Worm (Caenorhabditis elegans) whole organism, late embryonic: ENCODE data around the gene abi-1.

Experiments
- C08G9.2 ChIP-seq: sonication (generic microtip); optimal IDR thresholded peaks from 2 replicates; lab custom pipeline; 2016; ENCODE audit warnings: mild to moderate bottlenecking, missing genetic modification characterization, moderate library complexity, missing compliant biosample characterization
- C38D4.7 ChIP-seq: fragments of 200-800 bp; sonication (Bioruptor generic); optimal IDR thresholded peaks from 2 replicates; lab custom pipeline; 2018; ENCODE audit warnings: mild to moderate bottlenecking, missing genetic modification characterization, moderate library complexity, missing compliant biosample characterization
- F13H6.1 ChIP-seq: sonication (generic microtip); optimal IDR thresholded peaks from 2 replicates; lab custom pipeline; 2016; ENCODE audit warnings: missing genetic modification characterization, missing compliant biosample characterization
- K02D7.2 ChIP-seq: sonication (generic microtip); optimal IDR thresholded peaks from 2 replicates; lab custom pipeline; 2017; ENCODE audit warnings: mild to moderate bottlenecking, missing genetic modification characterization, missing compliant biosample characterization
- K09A11.1 ChIP-seq: sonication (generic microtip); optimal IDR thresholded peaks from 2 replicates; lab custom pipeline; 2017; ENCODE audit warnings: antibody characterized with exemption, mild to moderate bottlenecking, missing genetic modification characterization, missing compliant biosample characterization; ENCODE audit not compliant: insufficient read depth
- Y22D7AL.16 ChIP-seq: sonication (generic microtip); optimal IDR thresholded peaks from 2 replicates; lab custom pipeline; 2016; ENCODE audit warnings: missing genetic modification characterization, missing compliant biosample characterization
- ahr-1 ChIP-seq: sonication (generic microtip); optimal IDR thresholded peaks from 2 replicates; lab custom pipeline; 2016; ENCODE audit warnings: missing genetic modification characterization, missing compliant biosample characterization
- ama-1 ChIP-seq: fragments of 150-350 bp; optimal IDR thresholded peaks from 2 replicates; lab custom pipeline; 2014
- ceh-14 ChIP-seq: sonication (generic microtip); optimal IDR thresholded peaks from 2 replicates; lab custom pipeline; 2016; ENCODE audit warnings: missing genotype, missing genetic modification characterization, missing compliant biosample characterization
- ceh-19 ChIP-seq: fragments of 200-800 bp; sonication (Bioruptor generic); optimal IDR thresholded peaks from 2 replicates; lab custom pipeline; 2018; ENCODE audit warnings: mild to moderate bottlenecking, missing genetic modification characterization, missing compliant biosample characterization
- ceh-2 ChIP-seq: sonication (generic microtip); optimal IDR thresholded peaks from 2 replicates; lab custom pipeline; 2016; ENCODE audit warnings: missing genotype, missing genetic modification characterization, missing compliant biosample characterization
- ceh-22 ChIP-seq: sonication (generic microtip); optimal IDR thresholded peaks from 2 replicates; lab custom pipeline; 2017; ENCODE audit warnings: missing biosample characterization, missing genetic modification characterization
- ceh-24 ChIP-seq: sonication (generic microtip); optimal IDR thresholded peaks from 2 replicates; lab custom pipeline; 2016; ENCODE audit warnings: mild to moderate bottlenecking, missing genetic modification characterization, missing compliant biosample characterization
- ceh-31 ChIP-seq: sonication (generic microtip); optimal IDR thresholded peaks from 2 replicates; lab custom pipeline; 2016; ENCODE audit warnings: missing genetic modification characterization, missing compliant biosample characterization
- ceh-9 ChIP-seq: sonication (generic microtip); optimal IDR thresholded peaks from 2 replicates; lab custom pipeline; 2016; ENCODE audit warnings: mild to moderate bottlenecking, missing genetic modification characterization, inconsistent platforms, missing compliant biosample characterization
- che-1 ChIP-seq: sonication (generic microtip); optimal IDR thresholded peaks from 2 replicates; lab custom pipeline; 2016; ENCODE audit warnings: mild to moderate bottlenecking, missing genetic modification characterization, missing compliant biosample characterization
- dmd-4 ChIP-seq: sonication (generic microtip); optimal IDR thresholded peaks from 2 replicates; lab custom pipeline; 2016; ENCODE audit warnings: borderline replicate concordance, missing genetic modification characterization, missing compliant biosample characterization
- dve-1 ChIP-seq: sonication (generic microtip); optimal IDR thresholded peaks from 2 replicates; lab custom pipeline; 2017; ENCODE audit warnings: antibody characterized with exemption, mild to moderate bottlenecking, missing genetic modification characterization, missing compliant biosample characterization
- elt-2 ChIP-seq: sonication (generic microtip); optimal IDR thresholded peaks from 2 replicates; lab custom pipeline; 2016; ENCODE audit warnings: missing genetic modification reagents, missing genetic modification characterization, missing compliant biosample characterization
- elt-4 ChIP-seq: sonication (generic microtip); optimal IDR thresholded peaks from 2 replicates; lab custom pipeline; 2016; ENCODE audit warnings: missing genetic modification characterization, missing compliant biosample characterization
- ets-4 ChIP-seq: sonication (generic microtip); optimal IDR thresholded peaks from 2 replicates; lab custom pipeline; 2016; ENCODE audit warnings: missing genetic modification characterization, missing compliant biosample characterization
- fax-1 ChIP-seq: sonication (generic microtip); optimal IDR thresholded peaks from 2 replicates; lab custom pipeline; 2016; ENCODE audit warnings: missing genotype, missing genetic modification characterization, missing compliant biosample characterization
- fkh-10 ChIP-seq: fragments of 150-350 bp; optimal IDR thresholded peaks from 2 replicates; lab custom pipeline; 2014; ENCODE audit warnings: missing biosample characterization, missing genetic modification reagents, missing genetic modification characterization
- hlh-13 ChIP-seq: fragments of 200-800 bp; sonication (Bioruptor generic); optimal IDR thresholded peaks from 2 replicates; lab custom pipeline; 2018; ENCODE audit warnings: mild to moderate bottlenecking, missing genetic modification characterization, missing compliant biosample characterization
- hlh-15 ChIP-seq: sonication (generic microtip); optimal IDR thresholded peaks from 2 replicates; lab custom pipeline; 2016; ENCODE audit warnings: missing genetic modification characterization, missing compliant biosample characterization
- hlh-30 ChIP-seq: sonication (generic microtip); optimal IDR thresholded peaks from 2 replicates; lab custom pipeline; 2017; ENCODE audit warnings: antibody characterized with exemption, missing genetic modification characterization, missing compliant biosample characterization; ENCODE audit not compliant: insufficient read depth
- hlh-6 ChIP-seq: sonication (generic microtip); optimal IDR thresholded peaks from 2 replicates; lab custom pipeline; 2016; ENCODE audit warnings: missing genotype, missing genetic modification characterization, missing compliant biosample characterization
- hlh-8 ChIP-seq: sonication (generic microtip); optimal IDR thresholded peaks from 2 replicates; lab custom pipeline; 2016; ENCODE audit warnings: missing genotype, missing genetic modification characterization, missing compliant biosample characterization
- lim-6 ChIP-seq: sonication (generic microtip); optimal IDR thresholded peaks from 2 replicates; lab custom pipeline; 2016; ENCODE audit warnings: missing genetic modification characterization, missing compliant biosample characterization
- lin-11 ChIP-seq: fragments of 200-800 bp; sonication (Bioruptor generic); optimal IDR thresholded peaks from 2 replicates; lab custom pipeline; 2018; ENCODE audit warnings: mild to moderate bottlenecking, missing genetic modification characterization, missing compliant biosample characterization
- madf-2 ChIP-seq: sonication (generic microtip); optimal IDR thresholded peaks from 2 replicates; lab custom pipeline; 2017; ENCODE audit warnings: missing genetic modification characterization, missing compliant biosample characterization
- mec-3 ChIP-seq: sonication (generic microtip); optimal IDR thresholded peaks from 2 replicates; lab custom pipeline; 2016; ENCODE audit warnings: borderline replicate concordance, missing genetic modification characterization, missing compliant biosample characterization
- nfya-1 ChIP-seq: sonication (generic microtip); optimal IDR thresholded peaks from 2 replicates; lab custom pipeline; 2017; ENCODE audit warnings: missing genetic modification characterization, mild to moderate bottlenecking, missing compliant biosample characterization, antibody characterized with exemption, moderate library complexity
- npax-4 ChIP-seq: sonication (generic microtip); optimal IDR thresholded peaks from 2 replicates; lab custom pipeline; 2016; ENCODE audit warnings: missing genetic modification characterization, missing compliant biosample characterization
- pag-3 ChIP-seq: sonication (generic microtip); optimal IDR thresholded peaks from 2 replicates; lab custom pipeline; 2016; ENCODE audit warnings: missing compliant biosample characterization, missing genetic modification characterization, borderline replicate concordance
- pat-9 ChIP-seq: fragments of 200-800 bp; sonication (Bioruptor generic); optimal IDR thresholded peaks from 2 replicates; lab custom pipeline; 2018; ENCODE audit warnings: mild to moderate bottlenecking, missing genetic modification characterization, moderate library complexity, missing compliant biosample characterization
- pax-1 ChIP-seq: fragments of 150-350 bp; optimal IDR thresholded peaks from 2 replicates; lab custom pipeline; 2014; ENCODE audit warnings: missing biosample characterization, missing genetic modification characterization
- pha-2 ChIP-seq: sonication (generic microtip); optimal IDR thresholded peaks from 2 replicates; lab custom pipeline; 2017; ENCODE audit warnings: mild to moderate bottlenecking, missing genetic modification characterization, missing compliant biosample characterization
- pha-4 ChIP-seq: fragments of 150-350 bp; optimal IDR thresholded peaks from 2 replicates; lab custom pipeline; 2018; ENCODE audit warnings: missing biosample characterization, missing genetic modification reagents, missing genetic modification characterization
- pros-1 ChIP-seq: fragments of 150-350 bp; optimal IDR thresholded peaks from 2 replicates; lab custom pipeline; 2014; ENCODE audit warnings: missing biosample characterization, missing genetic modification reagents, missing genetic modification characterization
- ref-2 ChIP-seq: sonication (generic microtip); optimal IDR thresholded peaks from 2 replicates; lab custom pipeline; 2016; ENCODE audit warnings: missing genetic modification characterization, missing compliant biosample characterization
- rnt-1 ChIP-seq: sonication (generic microtip); optimal IDR thresholded peaks from 2 replicates; lab custom pipeline; 2016; ENCODE audit warnings: missing genetic modification characterization, missing compliant biosample characterization
- sdc-2 ChIP-seq: sonication (generic microtip); optimal IDR thresholded peaks from 2 replicates; lab custom pipeline; 2016; ENCODE audit warnings: missing genotype, missing genetic modification characterization, missing compliant biosample characterization
- sox-2 ChIP-seq: fragments of 200-800 bp; sonication (Bioruptor generic); IDR thresholded peaks from 2 replicates; pipeline ENCODE4 v1.3.6; 2022; ENCODE audit warnings: missing genetic modification reagents, missing genetic modification characterization, missing compliant biosample characterization
- sox-4 ChIP-seq: sonication (generic microtip); optimal IDR thresholded peaks from 2 replicates; lab custom pipeline; 2017; ENCODE audit warnings: mild to moderate bottlenecking, missing genetic modification characterization, inconsistent platforms, missing compliant biosample characterization
- syd-9 ChIP-seq: sonication (generic microtip); optimal IDR thresholded peaks from 2 replicates; lab custom pipeline; 2016; ENCODE audit warnings: mild to moderate bottlenecking, missing genetic modification characterization, moderate library complexity, missing compliant biosample characterization
- tbx-2 ChIP-seq: sonication (generic microtip); optimal IDR thresholded peaks from 2 replicates; lab custom pipeline; 2016; ENCODE audit warnings: missing genetic modification characterization, missing compliant biosample characterization
- tbx-7 ChIP-seq: sonication (generic microtip); optimal IDR thresholded peaks from 2 replicates; lab custom pipeline; 2016; ENCODE audit warnings: missing genotype, missing genetic modification characterization, missing compliant biosample characterization
- ttx-3 ChIP-seq: sonication (generic microtip); optimal IDR thresholded peaks from 2 replicates; lab custom pipeline; 2016; ENCODE audit warnings: missing genetic modification reagents, missing genetic modification characterization, missing compliant biosample characterization
- unc-3 ChIP-seq, 2 experiments: fragments of 200-800 bp in 1 of 2; sonication (Bioruptor generic) in 1 of 2; sonication (generic microtip) in 1 of 2; conservative IDR thresholded peaks in 1 of 2; optimal IDR thresholded peaks in 1 of 2; 2 replicates each; pipeline versions ENCODE4 v1.3.6 to Lab custom; 2016 to 2022; ENCODE audit warnings: missing compliant biosample characterization in 2 of 2, missing genetic modification characterization in 2 of 2, missing genetic modification reagents in 1 of 2
- unc-55 ChIP-seq: sonication (generic microtip); optimal IDR thresholded peaks from 2 replicates; lab custom pipeline; 2017; ENCODE audit warnings: missing biosample characterization, missing genetic modification reagents, missing genetic modification characterization
- unc-86 ChIP-seq: sonication (generic microtip); optimal IDR thresholded peaks from 2 replicates; lab custom pipeline; 2016; ENCODE audit warnings: missing genetic modification characterization, missing compliant biosample characterization
- ztf-16 ChIP-seq: sonication (generic microtip); optimal IDR thresholded peaks from 2 replicates; lab custom pipeline; 2017; ENCODE audit warnings: missing genetic modification characterization, missing compliant biosample characterization

The abi-1 gene

DNA sequence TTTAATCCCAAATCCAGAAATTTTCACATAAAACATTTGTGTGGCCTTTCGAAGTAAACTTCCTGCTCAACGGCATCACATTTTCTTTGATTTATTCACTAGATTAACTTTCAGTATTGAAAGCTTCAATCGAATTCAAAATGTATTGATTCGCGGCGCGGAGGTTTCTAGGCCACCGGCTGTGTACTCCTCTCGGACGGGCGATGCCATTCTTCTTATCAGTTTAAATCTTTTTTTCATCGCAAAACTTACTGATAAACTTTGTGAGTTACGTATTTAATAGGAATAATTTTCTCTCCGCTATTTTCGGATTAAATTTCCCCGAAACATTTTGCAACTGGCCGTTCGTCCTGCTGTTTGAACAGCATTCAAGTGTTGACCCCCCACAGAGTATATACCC lies 29.3 kb upstream of the abi-1 start:
- TF ChIP-seq unc-86 (tag; lab: Kevin White, UChicago) (no peak), pha-4 (no peak), lin-11 (tag; lab: Kevin White, UChicago) (no peak), ceh-19 (GFP tag; lab: Kevin White, UChicago) (no peak), C38D4.7 (no peak), pha-2 (tag; lab: Kevin White, UChicago) (peak; percentile 22), ceh-2 (tag; lab: Kevin White, UChicago) (no peak), pros-1 (tag; lab: Kevin White, UChicago) (no peak), dmd-4 (tag; lab: Kevin White, UChicago) (no peak), fkh-10 (no peak), ztf-16 (no peak), F13H6.1 (no peak), ahr-1 (tag; lab: Kevin White, UChicago) (no peak), unc-55 (GFP tag; lab: Kevin White, UChicago) (no peak), sdc-2 (tag; lab: Kevin White, UChicago) (peak; percentile 16), elt-4 (no peak), ets-4 (tag; lab: Kevin White, UChicago) (peak; percentile 94), ceh-14 (tag; lab: Kevin White, UChicago) (peak; percentile 23), ceh-31 (tag; lab: Kevin White, UChicago) (peak; percentile 60), mec-3 (tag; lab: Kevin White, UChicago) (peak; percentile 48), ceh-9 (tag; lab: Kevin White, UChicago) (no peak), hlh-30 (tag; lab: Kevin White, UChicago) (no peak), tbx-2 (tag; lab: Kevin White, UChicago) (peak; percentile 8), hlh-6 (no peak), pat-9 (no peak), lim-6 (tag; lab: Kevin White, UChicago) (no peak), sox-2 (no peak), K02D7.2 (no peak), syd-9 (tag; lab: Kevin White, UChicago) (no peak), fax-1 (tag; lab: Kevin White, UChicago) (no peak), hlh-8 (tag; lab: Kevin White, UChicago) (peak; percentile 4), npax-4 (no peak), ceh-24 (tag; lab: Kevin White, UChicago) (no peak), madf-2 (tag; lab: Kevin White, UChicago) (no peak), dve-1 (no peak), tbx-7 (tag; lab: Kevin White, UChicago) (no peak), Y22D7AL.16 (no peak), hlh-13 (GFP tag; lab: Kevin White, UChicago) (no peak), ref-2 (tag; lab: Kevin White, UChicago) (peak; percentile 72), nfya-1 (tag; lab: Kevin White, UChicago) (no peak), ama-1 (no peak), ttx-3 (tag; lab: Kevin White, UChicago) (no peak), sox-4 (tag; lab: Kevin White, UChicago) (no peak), unc-3 (GFP tag; conservative IDR thresholded peaks at IDR 0.05; lab: Robert Waterston, UW) (no peak), unc-3 (tag; optimal IDR thresholded peaks at IDR 0.05; lab: Kevin White, UChicago) (no peak), C08G9.2 (tag; lab: Kevin White, UChicago) (peak; percentile 85), rnt-1 (tag; lab: Kevin White, UChicago) (no peak), hlh-15 (tag; lab: Kevin White, UChicago) (no peak), pag-3 (no peak), K09A11.1 (tag; lab: Kevin White, UChicago) (no peak), che-1 (tag; lab: Kevin White, UChicago) (no peak), pax-1 (no peak), ceh-22 (tag; lab: Kevin White, UChicago) (no peak), elt-2 (tag; lab: Kevin White, UChicago) (peak; percentile 87)
